Worm (Caenorhabditis elegans) whole organism, mixed stage, embryonic: ENCODE measurements around the gene plp-2.

Source experiments
- M03D4.4 ChIP-seq: sonication (generic microtip); optimal IDR thresholded peaks from 2 replicates; lab custom pipeline; 2017; ENCODE audit warnings: mild to moderate bottlenecking, missing genetic modification characterization, missing compliant biosample characterization
- bed-3 ChIP-seq: fragments of 200-800 bp; sonication (Bioruptor generic); optimal IDR thresholded peaks from 3 replicates; lab custom pipeline; 2018; ENCODE audit warnings: mild to moderate bottlenecking, missing genetic modification characterization, moderate library complexity, missing compliant biosample characterization
- blmp-1 ChIP-seq: fragments of 150-350 bp; optimal IDR thresholded peaks from 2 replicates; lab custom pipeline; 2014; ENCODE audit warnings: missing biosample characterization, missing genetic modification characterization
- ceh-39 ChIP-seq: fragments of 150-350 bp; optimal IDR thresholded peaks from 2 replicates; lab custom pipeline; 2014; ENCODE audit warnings: missing biosample characterization, missing genetic modification characterization
- ceh-43 ChIP-seq: fragments of 200-800 bp; sonication (Bioruptor generic); optimal IDR thresholded peaks from 2 replicates; lab custom pipeline; 2018; ENCODE audit warnings: mild to moderate bottlenecking, missing genetic modification characterization, moderate library complexity, missing compliant biosample characterization
- ceh-83 ChIP-seq: fragments of 200-800 bp; sonication (Bioruptor generic); optimal IDR thresholded peaks from 2 replicates; lab custom pipeline; 2018; ENCODE audit warnings: mild to moderate bottlenecking, missing genetic modification characterization, missing compliant biosample characterization
- ces-1 ChIP-seq: fragments of 150-350 bp; optimal IDR thresholded peaks from 2 replicates; lab custom pipeline; 2014; ENCODE audit warnings: missing biosample characterization, missing genetic modification reagents, missing genetic modification characterization
- cnd-1 ChIP-seq: fragments of 200-800 bp; sonication (Bioruptor generic); optimal IDR thresholded peaks from 2 replicates; lab custom pipeline; 2018; ENCODE audit warnings: mild to moderate bottlenecking, missing genetic modification characterization, missing compliant biosample characterization
- drap-1 ChIP-seq: fragments of 200-800 bp; sonication (Bioruptor generic); optimal IDR thresholded peaks from 3 replicates; lab custom pipeline; 2018; ENCODE audit warnings: mild to moderate bottlenecking, missing genetic modification characterization, missing compliant biosample characterization
- elt-1 ChIP-seq: sonication (generic microtip); optimal IDR thresholded peaks from 2 replicates; lab custom pipeline; 2017; ENCODE audit warnings: missing genetic modification characterization, mild to moderate bottlenecking, missing compliant biosample characterization, antibody characterized with exemption, moderate library complexity, borderline replicate concordance; ENCODE audit not compliant: insufficient read depth
- elt-3 ChIP-seq: fragments of 150-350 bp; optimal IDR thresholded peaks from 2 replicates; lab custom pipeline; 2014; ENCODE audit warnings: missing biosample characterization, missing genetic modification characterization
- flh-1 ChIP-seq: fragments of 200-800 bp; sonication (Bioruptor generic); optimal IDR thresholded peaks from 2 replicates; lab custom pipeline; 2018; ENCODE audit warnings: mild to moderate bottlenecking, missing genetic modification characterization, moderate library complexity, missing compliant biosample characterization
- ham-2 ChIP-seq: fragments of 200-800 bp; sonication (Bioruptor generic); optimal IDR thresholded peaks from 2 replicates; lab custom pipeline; 2018; ENCODE audit warnings: mild to moderate bottlenecking, missing genetic modification characterization, missing compliant biosample characterization
- hlh-1 ChIP-seq: fragments of 150-350 bp; optimal IDR thresholded peaks from 2 replicates; lab custom pipeline; 2014; ENCODE audit warnings: missing biosample characterization, missing genetic modification reagents, missing genetic modification characterization
- lin-13 ChIP-seq: fragments of 150-350 bp; optimal IDR thresholded peaks from 2 replicates; lab custom pipeline; 2014; ENCODE audit warnings: missing biosample characterization, missing genetic modification characterization
- lin-32 ChIP-seq: fragments of 200-800 bp; sonication (Bioruptor generic); optimal IDR thresholded peaks from 2 replicates; lab custom pipeline; 2018; ENCODE audit warnings: mild to moderate bottlenecking, missing genetic modification characterization, missing compliant biosample characterization
- lsy-2 ChIP-seq: fragments of 150-350 bp; optimal IDR thresholded peaks from 2 replicates; lab custom pipeline; 2014; ENCODE audit warnings: missing biosample characterization, missing genetic modification characterization
- mab-5 ChIP-seq: fragments of 150-350 bp; optimal IDR thresholded peaks from 2 replicates; lab custom pipeline; 2014; ENCODE audit warnings: missing biosample characterization, missing genetic modification characterization
- mep-1 ChIP-seq: fragments of 150-350 bp; optimal IDR thresholded peaks from 2 replicates; lab custom pipeline; 2017; ENCODE audit warnings: missing biosample characterization, missing genetic modification reagents, missing genetic modification characterization, inconsistent platforms
- mls-2 ChIP-seq: sonication (generic microtip); optimal IDR thresholded peaks from 2 replicates; lab custom pipeline; 2016; ENCODE audit warnings: mild to moderate bottlenecking, missing genetic modification characterization, moderate library complexity, missing compliant biosample characterization
- nhr-12 ChIP-seq: fragments of 150-350 bp; optimal IDR thresholded peaks from 2 replicates; lab custom pipeline; 2014; ENCODE audit warnings: missing biosample characterization, missing genetic modification characterization
- nhr-2 ChIP-seq: fragments of 150-350 bp; optimal IDR thresholded peaks from 2 replicates; lab custom pipeline; 2014; ENCODE audit warnings: missing biosample characterization, missing genetic modification characterization
- nhr-237 ChIP-seq: fragments of 150-350 bp; optimal IDR thresholded peaks from 2 replicates; lab custom pipeline; 2014; ENCODE audit warnings: missing biosample characterization, missing genetic modification characterization
- nhr-28 ChIP-seq: fragments of 150-350 bp; optimal IDR thresholded peaks from 2 replicates; lab custom pipeline; 2014; ENCODE audit warnings: missing biosample characterization, missing genetic modification characterization
- nhr-76 ChIP-seq: sonication (generic microtip); optimal IDR thresholded peaks from 2 replicates; lab custom pipeline; 2017; ENCODE audit warnings: missing biosample characterization, missing genetic modification characterization
- pha-4 ChIP-seq: fragments of 150-350 bp; optimal IDR thresholded peaks from 2 replicates; lab custom pipeline; 2018; ENCODE audit warnings: missing biosample characterization, missing genetic modification reagents, missing genetic modification characterization
- sem-2 ChIP-seq: fragments of 200-800 bp; sonication (Bioruptor generic); optimal IDR thresholded peaks from 2 replicates; lab custom pipeline; 2018; ENCODE audit warnings: mild to moderate bottlenecking, missing genetic modification characterization, missing compliant biosample characterization
- snpc-4 ChIP-seq: fragments of 150-350 bp; optimal IDR thresholded peaks from 2 replicates; lab custom pipeline; 2014; ENCODE audit warnings: missing biosample characterization, missing genetic modification characterization
- sptf-1 ChIP-seq: sonication (generic microtip); optimal IDR thresholded peaks from 2 replicates; lab custom pipeline; 2017; ENCODE audit warnings: mild to moderate bottlenecking, missing genetic modification characterization, moderate library complexity, missing compliant biosample characterization
- tbx-8 ChIP-seq: fragments of 200-800 bp; sonication (Bioruptor generic); optimal IDR thresholded peaks from 2 replicates; lab custom pipeline; 2018; ENCODE audit warnings: mild to moderate bottlenecking, missing genetic modification characterization, moderate library complexity, missing compliant biosample characterization
- unc-120 ChIP-seq: sonication (generic microtip); optimal IDR thresholded peaks from 2 replicates; lab custom pipeline; 2017; ENCODE audit warnings: missing genetic modification characterization, missing compliant biosample characterization; ENCODE audit not compliant: poor library complexity, severe bottlenecking
- unc-39 ChIP-seq: fragments of 150-350 bp; optimal IDR thresholded peaks from 2 replicates; lab custom pipeline; 2014; ENCODE audit warnings: missing biosample characterization, missing genetic modification characterization
- unc-62 ChIP-seq: fragments of 150-350 bp; optimal IDR thresholded peaks from 2 replicates; lab custom pipeline; 2014; ENCODE audit warnings: missing biosample characterization, missing genetic modification reagents, missing genetic modification characterization
- zip-8 ChIP-seq: fragments of 150-350 bp; optimal IDR thresholded peaks from 2 replicates; lab custom pipeline; 2014; ENCODE audit warnings: missing biosample characterization, missing genetic modification characterization
- ztf-11 ChIP-seq: fragments of 150-350 bp; optimal IDR thresholded peaks from 2 replicates; lab custom pipeline; 2014; ENCODE audit warnings: missing biosample characterization, missing genetic modification characterization

The plp-2 gene

DNA sequence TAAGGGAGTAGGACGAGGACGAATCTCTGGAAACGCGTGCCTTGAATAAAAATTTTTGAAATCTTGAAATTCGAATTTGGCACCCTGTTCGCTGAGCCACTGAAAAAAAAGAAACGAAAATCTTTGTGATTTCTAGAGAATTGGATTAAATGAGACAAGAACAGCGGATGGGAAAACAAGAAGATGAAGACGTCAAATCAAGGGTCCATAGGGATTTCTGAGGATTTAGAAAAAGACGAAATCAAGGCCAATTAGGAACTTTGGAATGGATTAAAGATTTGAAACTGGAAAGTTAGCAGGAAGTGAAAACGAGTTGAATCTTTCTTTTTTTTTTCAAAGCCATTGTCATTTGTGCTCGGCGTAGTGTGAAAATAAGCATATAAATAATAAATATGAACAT, 28.1 kb downstream of the plp-2 start, which contains the start of gene pag-3:
Gene pag-3 (minus strand): TSS at position 101 of the 400 bp plus-strand sequence.
- TF ChIP-seq lin-32 (GFP tag; lab: Kevin White, UChicago) (no peak), snpc-4 (tag; lab: Kevin White, UChicago) (no peak), ces-1 (GFP tag; lab: Kevin White, UChicago) (no peak), unc-39 (tag; lab: Kevin White, UChicago) (no peak), pha-4 (tag; lab: Kevin White, UChicago) (no peak), tbx-8 (GFP tag; lab: Kevin White, UChicago) (no peak), lin-13 (no peak), M03D4.4 (tag; lab: Kevin White, UChicago) (no peak), flh-1 (no peak)

DNA sequence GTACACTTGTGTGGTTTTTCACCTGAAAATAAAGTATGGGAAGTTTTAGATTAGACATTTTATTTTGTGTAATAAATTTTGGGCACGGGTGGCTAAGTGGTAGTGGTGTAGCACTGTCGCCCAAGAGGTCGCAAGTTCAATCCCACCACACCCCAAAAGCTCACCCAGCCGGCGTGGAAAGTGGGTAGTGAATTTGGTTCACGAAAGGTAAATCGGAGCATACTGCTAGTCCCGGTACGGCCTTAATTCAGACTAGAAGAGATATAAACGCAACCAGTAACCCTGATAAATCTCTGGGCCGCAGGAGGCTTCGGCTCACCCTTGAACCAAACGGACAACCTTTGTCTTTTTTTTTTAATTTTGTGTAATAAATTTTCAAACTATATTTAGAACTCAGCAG, 30.8 kb downstream of the plp-2 start:
- no peak for TF ChIP-seq elt-3 (tag; lab: Kevin White, UChicago)
- TF ChIP-seq nhr-28 (tag; lab: Kevin White, UChicago), result no peak
- TF ChIP-seq ceh-43 (GFP tag; lab: Kevin White, UChicago), result no peak
- no peak for TF ChIP-seq mls-2 (tag; lab: Kevin White, UChicago)
- TF ChIP-seq unc-120 (tag; lab: Kevin White, UChicago), result no peak
- no peak for TF ChIP-seq flh-1
- no peak for TF ChIP-seq ces-1 (GFP tag; lab: Kevin White, UChicago)
- TF ChIP-seq ceh-39 (tag; lab: Kevin White, UChicago), result no peak
- no peak for TF ChIP-seq blmp-1 (tag; lab: Kevin White, UChicago)
- TF ChIP-seq ztf-11 (tag; lab: Kevin White, UChicago), result no peak
- no peak for TF ChIP-seq tbx-8 (GFP tag; lab: Kevin White, UChicago)
- no peak for TF ChIP-seq nhr-12
- no peak for TF ChIP-seq lsy-2 (tag; lab: Kevin White, UChicago)
- TF ChIP-seq, all 35 proteins: peak for 0

ce11 chrX:14947355-14947668, 35.3 kb downstream of the plp-2 start:
- TF ChIP-seq hlh-1 (tag; lab: Kevin White, UChicago) (no peak), elt-1 (tag; lab: Kevin White, UChicago) (no peak), unc-120 (tag; lab: Kevin White, UChicago) (no peak), sem-2 (GFP tag; lab: Kevin White, UChicago) (no peak), nhr-2 (no peak), nhr-12 (no peak), zip-8 (tag; lab: Kevin White, UChicago) (no peak), ceh-43 (GFP tag; lab: Kevin White, UChicago) (no peak), snpc-4 (tag; lab: Kevin White, UChicago) (no peak), mab-5 (tag; lab: Kevin White, UChicago) (no peak), mep-1 (tag; lab: Kevin White, UChicago) (no peak), nhr-28 (tag; lab: Kevin White, UChicago) (no peak), nhr-237 (tag; lab: Kevin White, UChicago) (no peak), lin-32 (GFP tag; lab: Kevin White, UChicago) (no peak), blmp-1 (tag; lab: Kevin White, UChicago) (no peak), sptf-1 (tag; lab: Kevin White, UChicago) (no peak)

- TF ChIP-seq ceh-43 (GFP tag; lab: Kevin White, UChicago), result no peak
- TF ChIP-seq nhr-237 (tag; lab: Kevin White, UChicago), result no peak
- no peak for TF ChIP-seq unc-120 (tag; lab: Kevin White, UChicago)
- TF ChIP-seq ceh-83 (GFP tag; lab: Kevin White, UChicago), result no peak
- peak; percentile 45 for TF ChIP-seq nhr-2
- no peak for TF ChIP-seq nhr-28 (tag; lab: Kevin White, UChicago)
- no peak for TF ChIP-seq bed-3 (GFP tag; lab: Kevin White, UChicago)
- TF ChIP-seq cnd-1 (tag; lab: Kevin White, UChicago), result peak; percentile 48
- no peak for TF ChIP-seq unc-62
- TF ChIP-seq elt-1 (tag; lab: Kevin White, UChicago), result no peak
- TF ChIP-seq ceh-39 (tag; lab: Kevin White, UChicago), result no peak
- no peak for TF ChIP-seq pha-4 (tag; lab: Kevin White, UChicago)
- peak; percentile 53 for TF ChIP-seq lin-13
- TF ChIP-seq snpc-4 (tag; lab: Kevin White, UChicago), result no peak
- TF ChIP-seq mls-2 (tag; lab: Kevin White, UChicago), result no peak
- TF ChIP-seq ztf-11 (tag; lab: Kevin White, UChicago), result no peak
- TF ChIP-seq sptf-1 (tag; lab: Kevin White, UChicago), result peak; percentile 12
- TF ChIP-seq mab-5 (tag; lab: Kevin White, UChicago), result no peak
- TF ChIP-seq zip-8 (tag; lab: Kevin White, UChicago), result no peak
- TF ChIP-seq nhr-12, result no peak
- no peak for TF ChIP-seq flh-1
- TF ChIP-seq ces-1 (GFP tag; lab: Kevin White, UChicago), result no peak
- no peak for TF ChIP-seq sem-2 (GFP tag; lab: Kevin White, UChicago)
- TF ChIP-seq lin-32 (GFP tag; lab: Kevin White, UChicago), result peak; percentile 44
- no peak for TF ChIP-seq M03D4.4 (tag; lab: Kevin White, UChicago)
- TF ChIP-seq hlh-1 (tag; lab: Kevin White, UChicago), result peak; percentile 84
- no peak for TF ChIP-seq elt-3 (tag; lab: Kevin White, UChicago)
- TF ChIP-seq drap-1 (GFP tag; lab: Kevin White, UChicago), result no peak
- TF ChIP-seq tbx-8 (GFP tag; lab: Kevin White, UChicago), result no peak
- TF ChIP-seq blmp-1 (tag; lab: Kevin White, UChicago), result no peak
- TF ChIP-seq lsy-2 (tag; lab: Kevin White, UChicago), result no peak
- TF ChIP-seq ham-2, result peak; percentile 4
- TF ChIP-seq nhr-76 (tag; lab: Kevin White, UChicago), result no peak
- no peak for TF ChIP-seq mep-1 (tag; lab: Kevin White, UChicago)
- TF ChIP-seq unc-39 (tag; lab: Kevin White, UChicago), result no peak
- TF ChIP-seq, all 35 proteins: peak for 7
Observed at ce11 chrX:14946464-14947354, 35.9 kb downstream of the plp-2 start.
